Worm (Caenorhabditis elegans) whole organism, L2 larva: ENCODE results near the gene K02F3.9.

Experiments
- lin-11 ChIP-seq: fragments of 150-350 bp; sonication (generic microtip); optimal IDR thresholded peaks from 2 replicates; lab custom pipeline; 2014; ENCODE audit warnings: missing biosample characterization, missing genetic modification characterization, inconsistent platforms, mixed read lengths
- unc-55 ChIP-seq: fragments of 150-350 bp; sonication (generic microtip); optimal IDR thresholded peaks from 3 replicates; lab custom pipeline; 2014; ENCODE audit warnings: missing biosample characterization, missing genetic modification reagents, missing genetic modification characterization

DNA sequence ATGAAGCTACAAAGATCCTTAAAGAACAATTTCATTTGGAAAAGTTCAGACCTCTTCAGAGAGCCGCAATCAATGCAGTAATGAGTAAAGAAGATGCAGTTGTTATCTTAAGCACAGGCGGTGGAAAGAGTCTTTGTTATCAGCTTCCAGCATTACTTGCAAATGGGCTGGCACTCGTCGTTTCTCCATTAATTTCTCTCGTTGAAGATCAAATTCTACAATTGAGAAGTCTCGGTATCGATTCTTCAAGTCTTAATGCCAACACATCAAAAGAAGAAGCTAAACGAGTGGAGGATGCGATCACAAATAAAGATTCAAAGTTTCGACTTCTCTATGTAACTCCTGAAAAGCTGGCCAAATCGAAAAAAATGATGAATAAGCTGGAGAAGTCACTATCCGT is 15.7 kb upstream of the K02F3.9 start:
- TF ChIP-seq lin-11 (tag; lab: Kevin White, UChicago): no peak
- TF ChIP-seq unc-55 (GFP tag; lab: Kevin White, UChicago): no peak
